Worm (Caenorhabditis elegans) whole organism, L4 larva: ENCODE results near the gene F32H5.4.

Experiments
- F26F4.8 ChIP-seq: fragments of 200-800 bp; sonication (Bioruptor generic); conservative IDR thresholded peaks from 2 replicates; pipeline ENCODE4 v1.3.6; 2022; ENCODE audit warnings: missing genetic modification characterization, missing compliant biosample characterization
- F44E2.7 ChIP-seq: fragments of 200-800 bp; sonication (Bioruptor generic); IDR thresholded peaks from 2 replicates; pipeline ENCODE4 v2.1.2; 2022; ENCODE audit warnings: missing genetic modification characterization, missing compliant biosample characterization
- T20F7.1 ChIP-seq: fragments of 200-800 bp; sonication (Bioruptor generic); optimal IDR thresholded peaks from 2 replicates; lab custom pipeline; 2018; ENCODE audit warnings: mild to moderate bottlenecking, missing genetic modification characterization, missing compliant biosample characterization
- Y105C5A.15 ChIP-seq: fragments of 200-800 bp; sonication (Bioruptor generic); IDR thresholded peaks from 2 replicates; pipeline ENCODE4 v1.3.6; 2022; ENCODE audit warnings: missing genetic modification characterization, missing compliant biosample characterization
- Y48G9A.11 ChIP-seq: fragments of 200-800 bp; sonication (Bioruptor generic); IDR thresholded peaks from 2 replicates; pipeline ENCODE4 v1.3.6; 2022; ENCODE audit warnings: missing genetic modification reagents, missing genetic modification characterization, missing compliant biosample characterization
- Y5F2A.4 ChIP-seq: fragments of 200-800 bp; sonication (Bioruptor generic); optimal IDR thresholded peaks from 2 replicates; lab custom pipeline; 2018; ENCODE audit warnings: mild to moderate bottlenecking, missing genetic modification characterization, missing compliant biosample characterization
- Y75B8A.6 ChIP-seq: fragments of 200-800 bp; sonication (Bioruptor generic); IDR thresholded peaks from 2 replicates; pipeline ENCODE4 v1.3.6; 2022; ENCODE audit warnings: missing genetic modification reagents, missing genetic modification characterization, missing compliant biosample characterization
- aha-1 ChIP-seq: fragments of 150-350 bp; peaks from one replicate; lab custom pipeline; 2014; ENCODE audit warnings: missing biosample characterization, missing genetic modification characterization
- ceh-44 ChIP-seq: fragments of 200-800 bp; sonication (Bioruptor generic); IDR thresholded peaks from 2 replicates; pipeline ENCODE4 v1.3.6; 2022; ENCODE audit warnings: missing genetic modification reagents, missing genetic modification characterization, missing compliant biosample characterization
- ces-1 ChIP-seq: fragments of 150-350 bp; sonication (generic microtip); optimal IDR thresholded peaks from 4 replicates; lab custom pipeline; 2014; ENCODE audit warnings: missing biosample characterization, missing genetic modification reagents, missing genetic modification characterization
- cey-2 ChIP-seq: sonication (generic microtip); optimal IDR thresholded peaks from 3 replicates; lab custom pipeline; 2017; ENCODE audit warnings: missing genetic modification characterization, mild to moderate bottlenecking, missing compliant biosample characterization, antibody characterized with exemption, borderline replicate concordance; ENCODE audit not compliant: insufficient read depth
- ctbp-1 ChIP-seq: fragments of 200-800 bp; sonication (Bioruptor generic); IDR thresholded peaks from 2 replicates; pipeline ENCODE4 v1.3.6; 2022; ENCODE audit warnings: missing genetic modification reagents, missing genetic modification characterization, missing compliant biosample characterization
- dpl-1 ChIP-seq: fragments of 150-350 bp; optimal IDR thresholded peaks from 2 replicates; lab custom pipeline; 2014; ENCODE audit warnings: missing biosample characterization, missing genetic modification reagents, missing genetic modification characterization
- dve-1 ChIP-seq: sonication (generic microtip); optimal IDR thresholded peaks from 2 replicates; lab custom pipeline; 2017; ENCODE audit warnings: antibody characterized with exemption, mild to moderate bottlenecking, missing genetic modification characterization, missing compliant biosample characterization; ENCODE audit not compliant: insufficient read depth
- egl-43 ChIP-seq: fragments of 200-800 bp; sonication (Bioruptor generic); IDR thresholded peaks from 2 replicates; pipeline ENCODE4 v1.3.6; 2022; ENCODE audit warnings: missing genetic modification reagents, missing genetic modification characterization, missing compliant biosample characterization
- fos-1 ChIP-seq: fragments of 150-350 bp; optimal IDR thresholded peaks from 2 replicates; lab custom pipeline; 2014; ENCODE audit warnings: missing biosample characterization, missing genetic modification characterization
- hlh-11 ChIP-seq: fragments of 200-800 bp; sonication (Bioruptor generic); optimal IDR thresholded peaks from 2 replicates; lab custom pipeline; 2018; ENCODE audit warnings: mild to moderate bottlenecking, missing genetic modification characterization, missing compliant biosample characterization
- hlh-30 ChIP-seq: sonication (generic microtip); optimal IDR thresholded peaks from 2 replicates; lab custom pipeline; 2017; ENCODE audit warnings: antibody characterized with exemption, mild to moderate bottlenecking, missing genetic modification characterization, missing compliant biosample characterization; ENCODE audit not compliant: insufficient read depth
- lin-38 ChIP-seq: fragments of 200-800 bp; sonication (Bioruptor generic); IDR thresholded peaks from 2 replicates; pipeline ENCODE4 v1.3.6; 2022; ENCODE audit warnings: missing genetic modification reagents, missing genetic modification characterization, missing compliant biosample characterization
- lir-3 ChIP-seq: sonication (generic microtip); optimal IDR thresholded peaks from 2 replicates; lab custom pipeline; 2016; ENCODE audit warnings: mild to moderate bottlenecking, missing genetic modification characterization, missing compliant biosample characterization
- lsy-2 ChIP-seq, 2 experiments: fragments of 150-350 bp in 1 of 2; sonication (generic microtip) in 1 of 2; optimal IDR thresholded peaks; 2 replicates each; lab custom pipeline; 2014 to 2017; ENCODE audit warnings: missing biosample characterization in 2 of 2, missing genetic modification characterization in 2 of 2
- mxl-2 ChIP-seq: fragments of 200-800 bp; sonication (Bioruptor generic); conservative IDR thresholded peaks from 2 replicates; pipeline ENCODE4 v1.3.6; 2022; ENCODE audit warnings: missing genetic modification reagents, missing genetic modification characterization, missing compliant biosample characterization
- nhr-10 ChIP-seq: fragments of 150-350 bp; optimal IDR thresholded peaks from 2 replicates; lab custom pipeline; 2014; ENCODE audit warnings: missing biosample characterization, missing genetic modification characterization
- nhr-11 ChIP-seq: fragments of 150-350 bp; optimal IDR thresholded peaks from 2 replicates; lab custom pipeline; 2014; ENCODE audit warnings: missing biosample characterization, missing genetic modification characterization
- nhr-237 ChIP-seq: sonication (generic microtip); optimal IDR thresholded peaks from 2 replicates; lab custom pipeline; 2017; ENCODE audit warnings: missing biosample characterization, missing genetic modification characterization
- nhr-28 ChIP-seq: fragments of 150-350 bp; optimal IDR thresholded peaks from 2 replicates; lab custom pipeline; 2014; ENCODE audit warnings: missing biosample characterization, missing genetic modification characterization
- nhr-41 ChIP-seq: fragments of 200-800 bp; sonication (Bioruptor generic); IDR thresholded peaks from 2 replicates; pipeline ENCODE4 v1.3.6; 2022; ENCODE audit warnings: missing genetic modification reagents, missing genetic modification characterization, missing compliant biosample characterization
- nhr-48 ChIP-seq: sonication (generic microtip); optimal IDR thresholded peaks from 2 replicates; lab custom pipeline; 2016; ENCODE audit warnings: mild to moderate bottlenecking, missing genetic modification characterization, missing compliant biosample characterization
- nhr-77 ChIP-seq: fragments of 150-350 bp; optimal IDR thresholded peaks from 2 replicates; lab custom pipeline; 2014; ENCODE audit warnings: missing biosample characterization, missing genetic modification characterization
- pqm-1 ChIP-seq: sonication (generic microtip); optimal IDR thresholded peaks from 2 replicates; lab custom pipeline; 2017; ENCODE audit warnings: missing biosample characterization, missing genetic modification characterization
- saeg-2 ChIP-seq: fragments of 200-800 bp; sonication (Bioruptor generic); IDR thresholded peaks from 2 replicates; pipeline ENCODE4 v1.3.6; 2022; ENCODE audit warnings: missing genetic modification reagents, missing genetic modification characterization, missing compliant biosample characterization
- spr-3 ChIP-seq: fragments of 200-800 bp; sonication (Bioruptor generic); optimal IDR thresholded peaks from 2 replicates; lab custom pipeline; 2018; ENCODE audit warnings: mild to moderate bottlenecking, missing genetic modification characterization, missing compliant biosample characterization
- tag-97 ChIP-seq: fragments of 200-800 bp; sonication (Bioruptor generic); IDR thresholded peaks from 2 replicates; pipeline ENCODE4 v1.3.6; 2022; ENCODE audit warnings: missing genetic modification characterization, missing compliant biosample characterization
- tra-1 ChIP-seq: fragments of 200-800 bp; sonication (Bioruptor generic); IDR thresholded peaks from 2 replicates; pipeline ENCODE4 v1.3.6; 2022; ENCODE audit warnings: missing genetic modification reagents, missing genetic modification characterization, missing compliant biosample characterization
- unc-39 ChIP-seq: sonication (generic microtip); optimal IDR thresholded peaks from 2 replicates; lab custom pipeline; 2017; ENCODE audit warnings: missing biosample characterization, missing genetic modification characterization
- unc-62 ChIP-seq, 3 experiments: fragments of 150-350 bp in 1 of 3; sonication (generic microtip); optimal IDR thresholded peaks in 2 of 3; peaks in 1 of 3; 1 replicate in 1 of 3; 2 replicates in 2 of 3; lab custom pipeline; 2014 to 2017; ENCODE audit warnings: missing biosample characterization in 3 of 3, missing genetic modification characterization in 3 of 3, missing genetic modification reagents in 3 of 3, missing genotype in 1 of 3
- zag-1 ChIP-seq: fragments of 150-350 bp; optimal IDR thresholded peaks from 2 replicates; lab custom pipeline; 2014; ENCODE audit warnings: missing biosample characterization, missing genetic modification characterization
- zfp-2 ChIP-seq: sonication (generic microtip); optimal IDR thresholded peaks from 2 replicates; lab custom pipeline; 2016; ENCODE audit warnings: mild to moderate bottlenecking, missing genetic modification characterization, missing compliant biosample characterization
- zip-11 ChIP-seq: fragments of 200-800 bp; sonication (Bioruptor generic); IDR thresholded peaks from 2 replicates; pipeline ENCODE4 v1.3.6; 2022; ENCODE audit warnings: missing genetic modification characterization, missing compliant biosample characterization

F32H5.4 gene

ce11 chrV:13402524-13402923 lies 42.2 kb downstream of the F32H5.4 start:
- peak; percentile 72 for TF ChIP-seq hlh-30
- no peak for TF ChIP-seq nhr-48 (tag; lab: Kevin White, UChicago)
- TF ChIP-seq nhr-77 (tag; lab: Kevin White, UChicago): no peak
- no peak for TF ChIP-seq nhr-41 (GFP tag; lab: Robert Waterston, UW)
- peak in 1 of 2 experiments; percentile 95 for TF ChIP-seq unc-62 (GFP tag; optimal IDR thresholded peaks at IDR 0.05 in 1 of 2; lab: Kevin White, UChicago)
- TF ChIP-seq unc-62 (tag; optimal IDR thresholded peaks at IDR 0.05; lab: Kevin White, UChicago): no peak
- peak; percentile 57 for TF ChIP-seq nhr-11 (tag; lab: Kevin White, UChicago)
- no peak for TF ChIP-seq tag-97
- TF ChIP-seq hlh-11: peak; percentile 57
- peak; percentile 69 for TF ChIP-seq nhr-28 (tag; lab: Kevin White, UChicago)

- no peak for TF ChIP-seq zfp-2 (tag; lab: Kevin White, UChicago)
- TF ChIP-seq hlh-30: no peak
- no peak for TF ChIP-seq nhr-41 (GFP tag; lab: Robert Waterston, UW)
- no peak for TF ChIP-seq Y75B8A.6 (GFP tag; lab: Robert Waterston, UW)
- TF ChIP-seq egl-43: no peak
- no peak for TF ChIP-seq unc-39
- TF ChIP-seq Y48G9A.11: peak; percentile 94
- TF ChIP-seq ctbp-1: no peak
- TF ChIP-seq tra-1 (GFP tag; lab: Robert Waterston, UW): no peak
- no peak for TF ChIP-seq Y105C5A.15 (GFP tag; lab: Robert Waterston, UW)
- TF ChIP-seq T20F7.1 (GFP tag; lab: Kevin White, UChicago): peak; percentile 74
- no peak for TF ChIP-seq nhr-10
- TF ChIP-seq tag-97: no peak
- TF ChIP-seq spr-3 (GFP tag; lab: Kevin White, UChicago): no peak
- TF ChIP-seq lsy-2 (tag; optimal IDR thresholded peaks at IDR 0.05; lab: Kevin White, UChicago): peak in 1 of 2 experiments; percentile 15
- no peak for TF ChIP-seq saeg-2 (GFP tag; lab: Robert Waterston, UW)
- TF ChIP-seq cey-2 (tag; lab: Kevin White, UChicago): no peak
- no peak for TF ChIP-seq ceh-44
- TF ChIP-seq hlh-11: no peak
- no peak for TF ChIP-seq zag-1 (tag; lab: Kevin White, UChicago)
- TF ChIP-seq dpl-1: no peak
Measured at ce11 chrV:13406032-13406431, 45.7 kb downstream of the F32H5.4 start, which contains the start of gene cutl-1. cutl-1 (minus strand) TSS chrV:13406114.

ce11 chrV:13406511-13406910 lies 46.2 kb downstream of the F32H5.4 start, which contains the start of gene F53F1.2:
F53F1.2 (plus strand) TSS chrV:13406816.
- TF ChIP-seq lin-38 (GFP tag; lab: Robert Waterston, UW) (no peak), aha-1 (tag; lab: Kevin White, UChicago) (peak; percentile 91), nhr-28 (tag; lab: Kevin White, UChicago) (peak; percentile 11)

ce11 chrV:13407913-13408312 lies 47.6 kb downstream of the F32H5.4 start, which contains the start of gene F53F1.3:
F53F1.3 (plus strand) TSS chrV:13408242.
- TF ChIP-seq dve-1 (tag; lab: Kevin White, UChicago) (peak; percentile 7), fos-1 (tag; lab: Kevin White, UChicago) (no peak), T20F7.1 (GFP tag; lab: Kevin White, UChicago) (peak; percentile 22), hlh-11 (peak; percentile 25), F26F4.8 (GFP tag; lab: Robert Waterston, UW) (no peak), lir-3 (tag; lab: Kevin White, UChicago) (no peak), zip-11 (no peak), ces-1 (GFP tag; lab: Kevin White, UChicago) (no peak), F44E2.7 (GFP tag; lab: Robert Waterston, UW) (no peak), hlh-30 (peak; percentile 21), pqm-1 (tag; lab: Kevin White, UChicago) (peak; percentile 41), nhr-237 (tag; lab: Kevin White, UChicago) (no peak), Y5F2A.4 (no peak), mxl-2 (GFP tag; lab: Robert Waterston, UW) (no peak)
